Worm (Caenorhabditis elegans) whole organism, late embryonic: ENCODE results near the gene del-10.

Experiments
- C08G9.2 ChIP-seq: sonication (generic microtip); optimal IDR thresholded peaks from 2 replicates; lab custom pipeline; 2016; ENCODE audit warnings: mild to moderate bottlenecking, missing genetic modification characterization, moderate library complexity, missing compliant biosample characterization
- F13H6.1 ChIP-seq: sonication (generic microtip); optimal IDR thresholded peaks from 2 replicates; lab custom pipeline; 2016; ENCODE audit warnings: missing genetic modification characterization, missing compliant biosample characterization
- K09A11.1 ChIP-seq: sonication (generic microtip); optimal IDR thresholded peaks from 2 replicates; lab custom pipeline; 2017; ENCODE audit warnings: antibody characterized with exemption, mild to moderate bottlenecking, missing genetic modification characterization, missing compliant biosample characterization; ENCODE audit not compliant: insufficient read depth
- T23F11.4 ChIP-seq: fragments of 200-800 bp; sonication (Bioruptor generic); optimal IDR thresholded peaks from 2 replicates; lab custom pipeline; 2018; ENCODE audit warnings: mild to moderate bottlenecking, missing genetic modification characterization, missing compliant biosample characterization
- Y22D7AL.16 ChIP-seq: sonication (generic microtip); optimal IDR thresholded peaks from 2 replicates; lab custom pipeline; 2016; ENCODE audit warnings: missing genetic modification characterization, missing compliant biosample characterization
- ceh-14 ChIP-seq: sonication (generic microtip); optimal IDR thresholded peaks from 2 replicates; lab custom pipeline; 2016; ENCODE audit warnings: missing genotype, missing genetic modification characterization, missing compliant biosample characterization
- ceh-18 ChIP-seq: sonication (generic microtip); optimal IDR thresholded peaks from 2 replicates; lab custom pipeline; 2016; ENCODE audit warnings: missing genetic modification characterization, missing compliant biosample characterization
- ceh-2 ChIP-seq: sonication (generic microtip); optimal IDR thresholded peaks from 2 replicates; lab custom pipeline; 2016; ENCODE audit warnings: missing genotype, missing genetic modification characterization, missing compliant biosample characterization
- ceh-22 ChIP-seq: sonication (generic microtip); optimal IDR thresholded peaks from 2 replicates; lab custom pipeline; 2017; ENCODE audit warnings: missing biosample characterization, missing genetic modification characterization
- ceh-30 ChIP-seq: fragments of 150-350 bp; optimal IDR thresholded peaks from 2 replicates; lab custom pipeline; 2014; ENCODE audit warnings: missing biosample characterization, missing genetic modification characterization
- ceh-31 ChIP-seq: sonication (generic microtip); optimal IDR thresholded peaks from 2 replicates; lab custom pipeline; 2016; ENCODE audit warnings: missing genetic modification characterization, missing compliant biosample characterization
- ceh-34 ChIP-seq: sonication (generic microtip); optimal IDR thresholded peaks from 2 replicates; lab custom pipeline; 2016; ENCODE audit warnings: mild to moderate bottlenecking, missing genetic modification characterization, missing compliant biosample characterization
- ceh-48 ChIP-seq: sonication (generic microtip); optimal IDR thresholded peaks from 2 replicates; lab custom pipeline; 2016; ENCODE audit warnings: missing genetic modification characterization, inconsistent platforms, missing compliant biosample characterization
- elt-4 ChIP-seq: sonication (generic microtip); optimal IDR thresholded peaks from 2 replicates; lab custom pipeline; 2016; ENCODE audit warnings: missing genetic modification characterization, missing compliant biosample characterization
- fax-1 ChIP-seq: sonication (generic microtip); optimal IDR thresholded peaks from 2 replicates; lab custom pipeline; 2016; ENCODE audit warnings: missing genotype, missing genetic modification characterization, missing compliant biosample characterization
- fkh-10 ChIP-seq: fragments of 150-350 bp; optimal IDR thresholded peaks from 2 replicates; lab custom pipeline; 2014; ENCODE audit warnings: missing biosample characterization, missing genetic modification reagents, missing genetic modification characterization
- fkh-6 ChIP-seq: sonication (generic microtip); optimal IDR thresholded peaks from 2 replicates; lab custom pipeline; 2016; ENCODE audit warnings: missing genetic modification characterization, missing compliant biosample characterization
- gmeb-2 ChIP-seq: sonication (generic microtip); optimal IDR thresholded peaks from 2 replicates; lab custom pipeline; 2016; ENCODE audit warnings: missing genetic modification characterization, inconsistent platforms, missing compliant biosample characterization
- hlh-13 ChIP-seq: fragments of 200-800 bp; sonication (Bioruptor generic); optimal IDR thresholded peaks from 2 replicates; lab custom pipeline; 2018; ENCODE audit warnings: mild to moderate bottlenecking, missing genetic modification characterization, missing compliant biosample characterization
- hlh-30 ChIP-seq: sonication (generic microtip); optimal IDR thresholded peaks from 2 replicates; lab custom pipeline; 2017; ENCODE audit warnings: antibody characterized with exemption, missing genetic modification characterization, missing compliant biosample characterization; ENCODE audit not compliant: insufficient read depth
- hlh-6 ChIP-seq: sonication (generic microtip); optimal IDR thresholded peaks from 2 replicates; lab custom pipeline; 2016; ENCODE audit warnings: missing genotype, missing genetic modification characterization, missing compliant biosample characterization
- hlh-8 ChIP-seq: sonication (generic microtip); optimal IDR thresholded peaks from 2 replicates; lab custom pipeline; 2016; ENCODE audit warnings: missing genotype, missing genetic modification characterization, missing compliant biosample characterization
- madf-2 ChIP-seq: sonication (generic microtip); optimal IDR thresholded peaks from 2 replicates; lab custom pipeline; 2017; ENCODE audit warnings: missing genetic modification characterization, missing compliant biosample characterization
- mec-3 ChIP-seq: sonication (generic microtip); optimal IDR thresholded peaks from 2 replicates; lab custom pipeline; 2016; ENCODE audit warnings: borderline replicate concordance, missing genetic modification characterization, missing compliant biosample characterization
- nfya-1 ChIP-seq: sonication (generic microtip); optimal IDR thresholded peaks from 2 replicates; lab custom pipeline; 2017; ENCODE audit warnings: missing genetic modification characterization, mild to moderate bottlenecking, missing compliant biosample characterization, antibody characterized with exemption, moderate library complexity
- nhr-11 ChIP-seq: fragments of 150-350 bp; optimal IDR thresholded peaks from 2 replicates; lab custom pipeline; 2014; ENCODE audit warnings: missing biosample characterization, missing genetic modification characterization
- npax-4 ChIP-seq: sonication (generic microtip); optimal IDR thresholded peaks from 2 replicates; lab custom pipeline; 2016; ENCODE audit warnings: missing genetic modification characterization, missing compliant biosample characterization
- odd-2 ChIP-seq: sonication (generic microtip); optimal IDR thresholded peaks from 2 replicates; lab custom pipeline; 2017; ENCODE audit warnings: antibody characterized with exemption, mild to moderate bottlenecking, missing genetic modification characterization, missing compliant biosample characterization
- pha-2 ChIP-seq: sonication (generic microtip); optimal IDR thresholded peaks from 2 replicates; lab custom pipeline; 2017; ENCODE audit warnings: mild to moderate bottlenecking, missing genetic modification characterization, missing compliant biosample characterization
- pha-4 ChIP-seq: fragments of 150-350 bp; optimal IDR thresholded peaks from 2 replicates; lab custom pipeline; 2018; ENCODE audit warnings: missing biosample characterization, missing genetic modification reagents, missing genetic modification characterization
- pros-1 ChIP-seq: fragments of 150-350 bp; optimal IDR thresholded peaks from 2 replicates; lab custom pipeline; 2014; ENCODE audit warnings: missing biosample characterization, missing genetic modification reagents, missing genetic modification characterization
- ref-2 ChIP-seq: sonication (generic microtip); optimal IDR thresholded peaks from 2 replicates; lab custom pipeline; 2016; ENCODE audit warnings: missing genetic modification characterization, missing compliant biosample characterization
- sdc-2 ChIP-seq: sonication (generic microtip); optimal IDR thresholded peaks from 2 replicates; lab custom pipeline; 2016; ENCODE audit warnings: missing genotype, missing genetic modification characterization, missing compliant biosample characterization
- sox-4 ChIP-seq: sonication (generic microtip); optimal IDR thresholded peaks from 2 replicates; lab custom pipeline; 2017; ENCODE audit warnings: mild to moderate bottlenecking, missing genetic modification characterization, inconsistent platforms, missing compliant biosample characterization
- syd-9 ChIP-seq: sonication (generic microtip); optimal IDR thresholded peaks from 2 replicates; lab custom pipeline; 2016; ENCODE audit warnings: mild to moderate bottlenecking, missing genetic modification characterization, moderate library complexity, missing compliant biosample characterization
- tbx-7 ChIP-seq: sonication (generic microtip); optimal IDR thresholded peaks from 2 replicates; lab custom pipeline; 2016; ENCODE audit warnings: missing genotype, missing genetic modification characterization, missing compliant biosample characterization
- unc-42 ChIP-seq: sonication (generic microtip); optimal IDR thresholded peaks from 2 replicates; lab custom pipeline; 2016; ENCODE audit warnings: missing genotype, missing genetic modification characterization, missing compliant biosample characterization
- unc-55 ChIP-seq: sonication (generic microtip); optimal IDR thresholded peaks from 2 replicates; lab custom pipeline; 2017; ENCODE audit warnings: missing biosample characterization, missing genetic modification reagents, missing genetic modification characterization

del-10 gene

ce11 chrII:6475180-6475737, 6.7 kb downstream of the del-10 start, which contains the start of gene T28D9.16:
Gene T28D9.16 (plus strand): TSS chrII:6475687.
- no peak for TF ChIP-seq pros-1 (tag; lab: Kevin White, UChicago)
- TF ChIP-seq mec-3 (tag; lab: Kevin White, UChicago), result no peak
- no peak for TF ChIP-seq pha-4
- no peak for TF ChIP-seq fkh-6 (tag; lab: Kevin White, UChicago)
- TF ChIP-seq syd-9 (tag; lab: Kevin White, UChicago), result no peak
- no peak for TF ChIP-seq odd-2 (tag; lab: Kevin White, UChicago)
- no peak for TF ChIP-seq ceh-30 (tag; lab: Kevin White, UChicago)
- no peak for TF ChIP-seq C08G9.2
- no peak for TF ChIP-seq madf-2 (tag; lab: Kevin White, UChicago)
- no peak for TF ChIP-seq ceh-2
- no peak for TF ChIP-seq hlh-13
- no peak for TF ChIP-seq hlh-8 (tag; lab: Kevin White, UChicago)
- no peak for TF ChIP-seq hlh-6

ce11 chrII:6470985-6471384, 10.9 kb downstream of the del-10 start, which contains the start of gene dgk-5:
Gene dgk-5 (minus strand): TSS chrII:6471085.
- no peak for TF ChIP-seq hlh-6
- TF ChIP-seq T23F11.4 (GFP tag; lab: Kevin White, UChicago), result no peak
- no peak for TF ChIP-seq fkh-10 (GFP tag; lab: Kevin White, UChicago)
- no peak for TF ChIP-seq sox-4
- no peak for TF ChIP-seq unc-55
- no peak for TF ChIP-seq ceh-18
- no peak for TF ChIP-seq ceh-22 (tag; lab: Kevin White, UChicago)
- TF ChIP-seq madf-2 (tag; lab: Kevin White, UChicago), result no peak
- TF ChIP-seq ceh-34 (tag; lab: Kevin White, UChicago), result no peak
- no peak for TF ChIP-seq tbx-7 (tag; lab: Kevin White, UChicago)
- TF ChIP-seq nhr-11 (tag; lab: Kevin White, UChicago), result no peak
- no peak for TF ChIP-seq syd-9 (tag; lab: Kevin White, UChicago)
- no peak for TF ChIP-seq K09A11.1 (tag; lab: Kevin White, UChicago)
- no peak for TF ChIP-seq npax-4 (tag; lab: Kevin White, UChicago)
- no peak for TF ChIP-seq nfya-1 (tag; lab: Kevin White, UChicago)

- TF ChIP-seq hlh-6 (no peak), fax-1 (tag; lab: Kevin White, UChicago) (no peak), sox-4 (no peak), F13H6.1 (tag; lab: Kevin White, UChicago) (no peak), fkh-10 (GFP tag; lab: Kevin White, UChicago) (no peak), sdc-2 (tag; lab: Kevin White, UChicago) (no peak)
Observed at ce11 chrII:6469340-6469739, 12.6 kb downstream of the del-10 start.

DNA sequence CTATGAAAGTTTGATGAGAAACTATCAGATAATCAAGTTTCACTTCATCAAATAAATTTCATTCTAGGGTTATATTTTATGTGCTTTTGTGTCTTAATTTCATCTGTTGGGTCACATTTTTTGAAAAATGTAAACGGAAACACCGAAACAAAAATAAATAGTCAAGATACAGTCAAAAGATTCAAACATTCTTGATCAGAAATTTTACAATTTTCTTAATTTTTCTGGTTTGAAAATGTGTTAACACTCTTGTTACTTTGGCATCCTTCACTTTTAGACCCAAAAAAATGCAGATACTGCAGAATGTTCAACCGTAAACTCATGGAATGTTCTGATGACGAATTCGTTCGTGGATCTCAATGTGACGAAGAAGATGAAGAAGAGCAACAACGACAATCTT, 27.3 kb downstream of the del-10 start, which contains the start of gene aptf-1:
Gene aptf-1, plus strand, starts transcription at position 301 of the 400 bp plus-strand sequence.
- TF ChIP-seq ceh-2 (no peak), K09A11.1 (tag; lab: Kevin White, UChicago) (no peak), elt-4 (tag; lab: Kevin White, UChicago) (no peak), fkh-10 (GFP tag; lab: Kevin White, UChicago) (no peak), fax-1 (tag; lab: Kevin White, UChicago) (no peak), gmeb-2 (tag; lab: Kevin White, UChicago) (no peak), mec-3 (tag; lab: Kevin White, UChicago) (no peak), C08G9.2 (no peak), ceh-48 (tag; lab: Kevin White, UChicago) (no peak), hlh-8 (tag; lab: Kevin White, UChicago) (no peak)

- TF ChIP-seq ref-2 (no peak), ceh-31 (tag; lab: Kevin White, UChicago) (peak; percentile 62), unc-42 (tag; lab: Kevin White, UChicago) (peak; percentile 90), Y22D7AL.16 (tag; lab: Kevin White, UChicago) (no peak), hlh-30 (tag; lab: Kevin White, UChicago) (peak; percentile 60), ceh-14 (tag; lab: Kevin White, UChicago) (peak; percentile 11), hlh-8 (tag; lab: Kevin White, UChicago) (peak; percentile 21), ceh-48 (tag; lab: Kevin White, UChicago) (peak; percentile 13), pha-2 (tag; lab: Kevin White, UChicago) (no peak), nfya-1 (tag; lab: Kevin White, UChicago) (peak; percentile 37), nhr-11 (tag; lab: Kevin White, UChicago) (no peak)
Observed at ce11 chrII:6453341-6453806, 28.6 kb downstream of the del-10 start, which contains the start of gene atg-16.2. Gene atg-16.2 (minus strand): TSS chrII:6453391.
